Worm (Caenorhabditis elegans) whole organism, L4 larva: ENCODE results near the gene F56H9.9.

Experiments
- D1046.2 ChIP-seq: fragments of 200-800 bp; sonication (Bioruptor generic); IDR thresholded peaks from 2 replicates; pipeline ENCODE4 v1.3.6; 2022; ENCODE audit warnings: missing genetic modification characterization, missing compliant biosample characterization
- F26F4.8 ChIP-seq: fragments of 200-800 bp; sonication (Bioruptor generic); conservative IDR thresholded peaks from 2 replicates; pipeline ENCODE4 v1.3.6; 2022; ENCODE audit warnings: missing genetic modification characterization, missing compliant biosample characterization
- F37D6.2 ChIP-seq: sonication (generic microtip); optimal IDR thresholded peaks from 2 replicates; lab custom pipeline; 2016; ENCODE audit warnings: mild to moderate bottlenecking, missing genetic modification characterization, missing compliant biosample characterization
- F44E2.7 ChIP-seq: fragments of 200-800 bp; sonication (Bioruptor generic); IDR thresholded peaks from 2 replicates; pipeline ENCODE4 v2.1.2; 2022; ENCODE audit warnings: missing genetic modification characterization, missing compliant biosample characterization
- T20F7.1 ChIP-seq: fragments of 200-800 bp; sonication (Bioruptor generic); optimal IDR thresholded peaks from 2 replicates; lab custom pipeline; 2018; ENCODE audit warnings: mild to moderate bottlenecking, missing genetic modification characterization, missing compliant biosample characterization
- Y105C5A.15 ChIP-seq: fragments of 200-800 bp; sonication (Bioruptor generic); IDR thresholded peaks from 2 replicates; pipeline ENCODE4 v1.3.6; 2022; ENCODE audit warnings: missing genetic modification characterization, missing compliant biosample characterization
- Y75B8A.6 ChIP-seq: fragments of 200-800 bp; sonication (Bioruptor generic); IDR thresholded peaks from 2 replicates; pipeline ENCODE4 v1.3.6; 2022; ENCODE audit warnings: missing genetic modification reagents, missing genetic modification characterization, missing compliant biosample characterization
- ZK546.5 ChIP-seq, 2 experiments: sonication (generic microtip); optimal IDR thresholded peaks; 2 replicates each; lab custom pipeline; 2017; ENCODE audit warnings: missing biosample characterization in 2 of 2, missing genetic modification characterization in 2 of 2
- aha-1 ChIP-seq: fragments of 150-350 bp; peaks from one replicate; lab custom pipeline; 2014; ENCODE audit warnings: missing biosample characterization, missing genetic modification characterization
- aly-2 ChIP-seq: sonication (generic microtip); optimal IDR thresholded peaks from 2 replicates; lab custom pipeline; 2018; ENCODE audit warnings: missing biosample characterization, missing genetic modification characterization
- ama-1 ChIP-seq: fragments of 150-350 bp; optimal IDR thresholded peaks from 2 replicates; lab custom pipeline; 2014; ENCODE audit warnings: inconsistent platforms, mixed read lengths
- ceh-28 ChIP-seq: fragments of 150-350 bp; optimal IDR thresholded peaks from 2 replicates; lab custom pipeline; 2014; ENCODE audit warnings: missing biosample characterization, missing genetic modification reagents, missing genetic modification characterization
- ceh-62 ChIP-seq: sonication (generic microtip); optimal IDR thresholded peaks from 2 replicates; lab custom pipeline; 2017; ENCODE audit warnings: missing biosample characterization, missing genetic modification characterization
- ctbp-1 ChIP-seq: fragments of 200-800 bp; sonication (Bioruptor generic); IDR thresholded peaks from 2 replicates; pipeline ENCODE4 v1.3.6; 2022; ENCODE audit warnings: missing genetic modification reagents, missing genetic modification characterization, missing compliant biosample characterization
- dmd-6 ChIP-seq: fragments of 200-800 bp; sonication (Bioruptor generic); IDR thresholded peaks from 2 replicates; pipeline ENCODE4 v1.3.6; 2022; ENCODE audit warnings: missing genetic modification reagents, missing genetic modification characterization, missing compliant biosample characterization
- egl-27 ChIP-seq: sonication (generic microtip); optimal IDR thresholded peaks from 3 replicates; lab custom pipeline; 2017; ENCODE audit warnings: missing biosample characterization, missing genetic modification reagents, missing genetic modification characterization
- egl-43 ChIP-seq: fragments of 200-800 bp; sonication (Bioruptor generic); IDR thresholded peaks from 2 replicates; pipeline ENCODE4 v1.3.6; 2022; ENCODE audit warnings: missing genetic modification reagents, missing genetic modification characterization, missing compliant biosample characterization
- fkh-10 ChIP-seq: fragments of 150-350 bp; optimal IDR thresholded peaks from 2 replicates; lab custom pipeline; 2014; ENCODE audit warnings: missing biosample characterization, missing genetic modification reagents, missing genetic modification characterization
- hif-1 ChIP-seq, 2 experiments: sonication (generic microtip); optimal IDR thresholded peaks; 2 replicates each; lab custom pipeline; 2016 to 2017; ENCODE audit warnings: missing compliant biosample characterization in 2 of 2, missing genetic modification characterization in 2 of 2, missing genetic modification reagents in 2 of 2, missing genotype in 2 of 2, mild to moderate bottlenecking in 1 of 2
- hlh-11 ChIP-seq: fragments of 200-800 bp; sonication (Bioruptor generic); optimal IDR thresholded peaks from 2 replicates; lab custom pipeline; 2018; ENCODE audit warnings: mild to moderate bottlenecking, missing genetic modification characterization, missing compliant biosample characterization
- hmg-1.1 ChIP-seq: fragments of 200-800 bp; sonication (Bioruptor generic); IDR thresholded peaks from 2 replicates; pipeline ENCODE4 v1.3.6; 2022; ENCODE audit warnings: missing genetic modification reagents, missing genetic modification characterization, missing compliant biosample characterization
- lin-1 ChIP-seq: fragments of 200-800 bp; sonication (Bioruptor generic); IDR thresholded peaks from 2 replicates; pipeline ENCODE4 v1.3.6; 2022; ENCODE audit warnings: missing genetic modification reagents, missing genetic modification characterization, missing compliant biosample characterization
- lin-13 ChIP-seq: fragments of 150-350 bp; optimal IDR thresholded peaks from 2 replicates; lab custom pipeline; 2014; ENCODE audit warnings: missing biosample characterization, missing genetic modification reagents, missing genetic modification characterization
- lin-29 ChIP-seq: fragments of 200-800 bp; sonication (Bioruptor generic); IDR thresholded peaks from 2 replicates; pipeline ENCODE4 v1.3.6; 2022; ENCODE audit warnings: missing genetic modification reagents, missing genetic modification characterization, missing compliant biosample characterization
- lin-38 ChIP-seq: fragments of 200-800 bp; sonication (Bioruptor generic); IDR thresholded peaks from 2 replicates; pipeline ENCODE4 v1.3.6; 2022; ENCODE audit warnings: missing genetic modification reagents, missing genetic modification characterization, missing compliant biosample characterization
- mdt-29 ChIP-seq: fragments of 200-800 bp; sonication (Bioruptor generic); IDR thresholded peaks from 2 replicates; pipeline ENCODE4 v1.3.6; 2022; ENCODE audit warnings: missing genetic modification reagents, missing genetic modification characterization, missing compliant biosample characterization
- nhr-11 ChIP-seq: fragments of 150-350 bp; optimal IDR thresholded peaks from 2 replicates; lab custom pipeline; 2014; ENCODE audit warnings: missing biosample characterization, missing genetic modification characterization
- nhr-111 ChIP-seq: fragments of 200-800 bp; sonication (Bioruptor generic); optimal IDR thresholded peaks from 2 replicates; lab custom pipeline; 2018; ENCODE audit warnings: mild to moderate bottlenecking, missing genetic modification characterization, missing compliant biosample characterization
- nhr-41 ChIP-seq: fragments of 200-800 bp; sonication (Bioruptor generic); IDR thresholded peaks from 2 replicates; pipeline ENCODE4 v1.3.6; 2022; ENCODE audit warnings: missing genetic modification reagents, missing genetic modification characterization, missing compliant biosample characterization
- nhr-48 ChIP-seq: sonication (generic microtip); optimal IDR thresholded peaks from 2 replicates; lab custom pipeline; 2016; ENCODE audit warnings: mild to moderate bottlenecking, missing genetic modification characterization, missing compliant biosample characterization
- nhr-6 ChIP-seq: fragments of 150-350 bp; optimal IDR thresholded peaks from 2 replicates; lab custom pipeline; 2014; ENCODE audit warnings: missing biosample characterization, missing genetic modification characterization
- nhr-76 ChIP-seq: fragments of 150-350 bp; optimal IDR thresholded peaks from 2 replicates; lab custom pipeline; 2014; ENCODE audit warnings: missing biosample characterization, missing genetic modification characterization
- nhr-77 ChIP-seq: fragments of 150-350 bp; optimal IDR thresholded peaks from 2 replicates; lab custom pipeline; 2014; ENCODE audit warnings: missing biosample characterization, missing genetic modification characterization
- skn-1 ChIP-seq: fragments of 150-350 bp; optimal IDR thresholded peaks from 2 replicates; lab custom pipeline; 2014; ENCODE audit warnings: missing biosample characterization, missing genetic modification characterization
- spr-1 ChIP-seq: sonication (generic microtip); optimal IDR thresholded peaks from 2 replicates; lab custom pipeline; 2016; ENCODE audit warnings: mild to moderate bottlenecking, missing genetic modification characterization, missing compliant biosample characterization
- tag-97 ChIP-seq: fragments of 200-800 bp; sonication (Bioruptor generic); IDR thresholded peaks from 2 replicates; pipeline ENCODE4 v1.3.6; 2022; ENCODE audit warnings: missing genetic modification characterization, missing compliant biosample characterization
- tra-1 ChIP-seq: fragments of 200-800 bp; sonication (Bioruptor generic); IDR thresholded peaks from 2 replicates; pipeline ENCODE4 v1.3.6; 2022; ENCODE audit warnings: missing genetic modification reagents, missing genetic modification characterization, missing compliant biosample characterization
- unc-130 ChIP-seq: sonication (generic microtip); optimal IDR thresholded peaks from 2 replicates; lab custom pipeline; 2016; ENCODE audit warnings: missing genetic modification reagents, missing genetic modification characterization, missing compliant biosample characterization
- unc-39 ChIP-seq: sonication (generic microtip); optimal IDR thresholded peaks from 2 replicates; lab custom pipeline; 2017; ENCODE audit warnings: missing biosample characterization, missing genetic modification characterization
- vab-7 ChIP-seq: fragments of 200-800 bp; sonication (Bioruptor generic); IDR thresholded peaks from 2 replicates; pipeline ENCODE4 v1.3.6; 2022; ENCODE audit warnings: missing genetic modification reagents, missing genetic modification characterization, missing compliant biosample characterization

The F56H9.9 gene

DNA sequence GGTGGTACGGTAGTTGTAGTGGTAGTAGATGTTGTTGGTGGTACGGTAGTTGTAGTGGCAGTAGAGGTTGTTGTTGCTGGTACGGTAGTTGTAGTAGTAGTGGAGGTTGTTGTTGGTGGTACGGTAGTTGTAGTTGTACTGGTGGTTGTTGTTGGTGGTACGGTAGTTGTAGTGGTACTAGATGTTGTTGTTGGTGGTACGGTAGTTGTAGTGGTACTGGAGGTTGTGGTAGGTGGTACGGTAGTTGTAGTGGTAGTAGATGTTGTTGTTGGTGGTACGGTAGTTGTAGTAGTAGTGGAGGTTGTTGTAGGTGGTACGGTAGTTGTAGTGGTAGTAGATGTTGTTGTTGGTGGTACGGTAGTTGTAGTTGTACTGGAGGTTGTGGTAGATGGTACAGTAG is 8.8 kb upstream of the F56H9.9 start:
- TF ChIP-seq unc-39 (tag; lab: Kevin White, UChicago): no peak
- no peak for TF ChIP-seq F37D6.2 (tag; lab: Kevin White, UChicago)
- TF ChIP-seq lin-38: no peak
- no peak for TF ChIP-seq D1046.2 (GFP tag; lab: Robert Waterston, UW)
- no peak for TF ChIP-seq nhr-11
- TF ChIP-seq spr-1: no peak
- no peak for TF ChIP-seq unc-130 (GFP tag; lab: Kevin White, UChicago)
- no peak for TF ChIP-seq lin-29
- no peak for TF ChIP-seq hlh-11 (tag; lab: Kevin White, UChicago)
- no peak for TF ChIP-seq tra-1 (GFP tag; lab: Robert Waterston, UW)
- no peak for TF ChIP-seq hif-1 (tag; optimal IDR thresholded peaks at IDR 0.05; lab: Kevin White, UChicago)
- TF ChIP-seq skn-1 (tag; lab: Kevin White, UChicago): no peak
- TF ChIP-seq Y75B8A.6 (GFP tag; lab: Robert Waterston, UW): no peak
- no peak for TF ChIP-seq mdt-29 (GFP tag; lab: Robert Waterston, UW)
- no peak for TF ChIP-seq nhr-77 (tag; lab: Kevin White, UChicago)
- no peak for TF ChIP-seq ceh-62
- TF ChIP-seq lin-1 (GFP tag; lab: Robert Waterston, UW): no peak

DNA sequence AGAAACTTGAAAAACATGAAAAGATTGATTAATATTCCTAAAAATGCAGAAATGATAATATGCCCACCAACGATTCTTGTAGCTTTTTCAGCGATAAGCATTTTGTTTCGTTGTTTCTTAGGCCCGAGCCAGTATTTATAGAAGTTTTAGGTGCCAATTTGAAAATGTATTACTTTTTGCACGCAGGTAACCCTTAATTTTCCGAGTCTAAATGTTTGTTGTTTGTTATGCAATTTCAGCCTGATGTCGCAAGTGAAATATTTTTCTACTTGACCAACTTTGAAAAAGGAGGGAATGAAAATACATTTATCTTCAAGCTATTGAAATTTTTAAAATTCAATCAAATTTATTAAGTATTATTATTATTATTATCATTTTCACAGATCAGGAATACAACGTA is 7.8 kb upstream of the F56H9.9 start, which contains the start of gene srx-113:
Gene srx-113 (minus strand): TSS at position 101 of the 400 bp plus-strand sequence.
- no peak for TF ChIP-seq fkh-10
- TF ChIP-seq ceh-28 (tag; lab: Kevin White, UChicago): no peak
- no peak for TF ChIP-seq ama-1 (lab: Kevin White, UChicago)
- no peak for TF ChIP-seq ctbp-1 (GFP tag; lab: Robert Waterston, UW)
- TF ChIP-seq lin-13 (GFP tag; lab: Kevin White, UChicago): no peak
- no peak for TF ChIP-seq nhr-111 (GFP tag; lab: Kevin White, UChicago)

DNA sequence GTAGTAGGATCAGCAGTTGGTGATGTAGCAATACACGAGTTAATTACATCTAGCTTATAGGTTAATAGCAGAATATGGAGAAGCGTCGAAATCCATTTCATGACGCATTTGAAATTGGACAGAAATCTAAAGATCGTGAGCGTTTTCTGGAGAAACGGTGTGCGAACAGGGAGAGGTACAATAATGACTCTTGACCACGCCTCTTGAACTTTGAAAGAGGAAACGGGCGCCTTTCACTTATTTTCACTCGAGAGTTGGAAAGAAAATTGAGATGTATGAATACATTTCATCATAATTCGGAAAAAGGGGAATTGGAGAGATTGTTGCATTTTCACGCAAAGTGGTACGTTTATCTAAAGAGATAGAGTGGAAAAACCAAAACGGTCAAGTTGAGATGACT is 5.5 kb upstream of the F56H9.9 start, which contains the start of gene F56H9.6:
Gene F56H9.6 (minus strand): TSS at position 101 of the 400 bp plus-strand sequence.
- no peak for TF ChIP-seq egl-43 (GFP tag; lab: Robert Waterston, UW)
- TF ChIP-seq ceh-28 (tag; lab: Kevin White, UChicago): no peak
- TF ChIP-seq ctbp-1 (GFP tag; lab: Robert Waterston, UW): no peak
- TF ChIP-seq aly-2: no peak
- TF ChIP-seq T20F7.1: no peak
- TF ChIP-seq Y105C5A.15 (GFP tag; lab: Robert Waterston, UW): no peak
- TF ChIP-seq, all 104 proteins: peak for 0

ce11 chrV:12612118-12612517 is 12.2 kb downstream of the F56H9.9 start, which contains the start of gene cyc-2.2:
Gene cyc-2.2, minus strand, starts transcription at chrV:12612218.
- TF ChIP-seq ama-1 (lab: Kevin White, UChicago): no peak
- TF ChIP-seq D1046.2 (GFP tag; lab: Robert Waterston, UW): no peak
- no peak for TF ChIP-seq hlh-11 (tag; lab: Kevin White, UChicago)
- TF ChIP-seq ZK546.5 (tag; optimal IDR thresholded peaks at IDR 0.05; lab: Kevin White, UChicago): no peak
- TF ChIP-seq F44E2.7: no peak
- no peak for TF ChIP-seq nhr-48 (tag; lab: Kevin White, UChicago)
- TF ChIP-seq nhr-41 (GFP tag; lab: Robert Waterston, UW): no peak
- TF ChIP-seq aha-1: no peak
- TF ChIP-seq dmd-6 (GFP tag; lab: Robert Waterston, UW): no peak
- TF ChIP-seq nhr-6: no peak
- no peak for TF ChIP-seq tag-97
- no peak for TF ChIP-seq F26F4.8 (GFP tag; lab: Robert Waterston, UW)
- no peak for TF ChIP-seq spr-1
- no peak for TF ChIP-seq vab-7 (GFP tag; lab: Robert Waterston, UW)
- no peak for TF ChIP-seq egl-27
- TF ChIP-seq hmg-1.1 (GFP tag; lab: Robert Waterston, UW): no peak
- TF ChIP-seq nhr-76 (tag; lab: Kevin White, UChicago): no peak
- no peak for TF ChIP-seq mdt-29 (GFP tag; lab: Robert Waterston, UW)
- TF ChIP-seq skn-1 (tag; lab: Kevin White, UChicago): no peak
- TF ChIP-seq, all 104 proteins: peak for 0
